Worm (Caenorhabditis elegans): ENCODE results near the gene F10E9.4.
A peak's percentile ranks its signal among the peaks of the same experiment; 100 is the strongest.

The F10E9.4 gene

DNA sequence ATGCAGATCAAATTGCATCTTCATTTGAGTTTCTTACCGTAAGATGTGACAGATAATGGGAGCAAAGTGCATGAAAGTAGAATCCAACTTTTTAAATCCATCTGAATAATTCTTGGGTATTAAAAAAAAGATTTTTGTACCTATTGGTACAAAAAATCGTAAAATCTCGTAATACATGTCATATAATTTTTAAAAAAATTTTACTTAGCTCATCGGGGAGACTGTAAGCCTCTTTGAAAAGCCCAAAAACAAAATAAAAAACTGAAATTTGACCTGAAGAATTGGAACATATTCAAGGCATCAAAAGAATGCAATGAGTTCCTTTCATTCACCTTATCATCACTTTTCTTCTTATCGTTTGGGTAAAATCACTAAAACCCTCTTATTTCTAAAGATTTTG lies 32.5 kb upstream of the F10E9.4 start, which contains the start of gene clec-160:
TSS of gene clec-160 (minus strand) at position 101 of the 400 bp plus-strand sequence.
- TF ChIP-seq nhr-41 (GFP tag; IDR thresholded peaks at IDR 0.05): no peak
- no peak for TF ChIP-seq nhr-77 (tag; optimal IDR thresholded peaks at IDR 0.05)
- TF ChIP-seq mdl-1 (tag; optimal IDR thresholded peaks at IDR 0.05): no peak
- TF ChIP-seq nhr-10 (tag; optimal IDR thresholded peaks at IDR 0.05): no peak
- TF ChIP-seq tag-97 (GFP tag; IDR thresholded peaks at IDR 0.05): no peak
- TF ChIP-seq tra-1 (GFP tag; IDR thresholded peaks at IDR 0.05): no peak
- TF ChIP-seq mdt-29 (GFP tag; IDR thresholded peaks at IDR 0.05): no peak
- no peak for TF ChIP-seq spr-1 (tag; optimal IDR thresholded peaks at IDR 0.05)
- TF ChIP-seq R02D3.7 (tag; optimal IDR thresholded peaks at IDR 0.05): no peak
- no peak for TF ChIP-seq lin-15B (tag; optimal IDR thresholded peaks at IDR 0.05)
- TF ChIP-seq F26F4.8 (GFP tag; conservative IDR thresholded peaks at IDR 0.05): no peak
- TF ChIP-seq Y75B8A.6 (GFP tag; IDR thresholded peaks at IDR 0.05): no peak
- TF ChIP-seq daf-16 (GFP tag; optimal IDR thresholded peaks at IDR 0.05): no peak
- no peak for TF ChIP-seq daf-16 (tag; optimal IDR thresholded peaks at IDR 0.05)

DNA sequence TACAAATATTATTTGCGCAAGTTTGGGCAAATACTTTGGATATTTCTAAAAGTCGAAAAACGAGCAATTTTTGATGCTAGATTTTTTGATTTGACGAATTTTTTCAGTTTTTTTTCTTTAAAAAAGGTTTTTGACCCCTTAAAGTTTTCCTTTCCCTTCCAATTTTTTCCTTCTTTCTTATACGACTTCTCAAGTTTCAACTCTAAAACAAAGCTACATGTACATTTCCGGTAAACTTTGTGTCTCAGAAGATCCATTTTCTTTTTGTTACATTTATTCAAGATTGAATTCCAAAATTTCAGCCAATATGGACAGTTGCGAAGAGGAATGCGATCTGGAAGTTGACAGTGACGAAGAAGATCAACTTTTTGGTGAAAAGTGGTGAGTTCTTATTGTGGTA lies 29.5 kb upstream of the F10E9.4 start, which contains the start of gene mig-10:
TSS of gene mig-10 (plus strand) at position 301 of the 400 bp plus-strand sequence.
- TF ChIP-seq arid-1 (GFP tag; conservative IDR thresholded peaks at IDR 0.05) (no peak), F49E8.2 (tag; optimal IDR thresholded peaks at IDR 0.05; ENCODE audit: borderline replicate concordance) (no peak), dmd-8 (GFP tag; IDR thresholded peaks at IDR 0.05) (no peak)

DNA sequence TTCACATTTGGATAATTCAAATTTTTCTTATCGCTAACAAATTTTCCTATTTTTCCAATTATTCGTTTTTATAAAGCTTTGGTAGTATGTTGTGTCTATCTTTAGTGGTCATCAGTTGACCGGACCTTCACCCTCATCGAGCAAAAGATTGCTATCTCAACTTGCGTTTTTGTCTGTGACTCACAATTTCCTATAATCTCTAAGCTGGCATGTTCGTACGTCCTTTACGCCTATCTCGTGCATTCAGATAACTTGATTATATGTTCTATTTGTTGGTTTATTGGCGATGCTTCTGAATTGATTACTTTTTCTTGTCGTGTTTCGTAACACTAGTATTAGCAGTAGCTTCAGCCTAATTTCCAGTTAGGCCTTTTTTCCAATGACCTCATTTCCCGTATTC lies 28.8 kb upstream of the F10E9.4 start:
- no peak for TF ChIP-seq lim-7 (GFP tag; IDR thresholded peaks at IDR 0.05)

DNA sequence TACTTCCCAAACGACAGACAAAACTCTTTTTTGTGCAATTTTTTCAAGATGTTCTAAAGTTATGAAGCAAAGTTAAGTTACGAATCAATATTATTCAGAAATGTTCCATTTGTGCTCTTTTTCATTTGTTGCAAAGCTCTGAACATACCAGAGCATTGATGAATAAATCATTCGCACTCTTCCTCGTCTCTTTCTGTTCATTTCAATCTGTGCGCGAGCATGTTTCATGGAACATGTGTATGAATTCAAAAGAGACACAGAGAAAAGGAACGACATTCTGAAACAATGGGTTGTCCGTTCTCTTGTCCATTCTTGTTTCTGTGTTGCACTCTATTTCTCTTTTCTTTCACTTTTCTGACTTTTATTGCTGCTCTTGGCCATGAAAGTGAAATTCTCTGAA lies 28.0 kb upstream of the F10E9.4 start:
- TF ChIP-seq F10B5.3 (tag; optimal IDR thresholded peaks at IDR 0.05): no peak
- peak in 1 of 2 experiments; percentile 94 for TF ChIP-seq unc-62 (GFP tag; optimal IDR thresholded peaks at IDR 0.05 in 1 of 2)
- no peak for TF ChIP-seq unc-62 (tag; optimal IDR thresholded peaks at IDR 0.05)
- TF ChIP-seq daf-8 (GFP tag; IDR thresholded peaks at IDR 0.05): no peak
- no peak for TF ChIP-seq egl-43 (GFP tag; IDR thresholded peaks at IDR 0.05)
- no peak for TF ChIP-seq unc-39 (tag; optimal IDR thresholded peaks at IDR 0.05)
- TF ChIP-seq lin-29 (GFP tag; IDR thresholded peaks at IDR 0.05): no peak
- TF ChIP-seq Y105C5A.15 (GFP tag; IDR thresholded peaks at IDR 0.05): no peak
- no peak for TF ChIP-seq cey-2 (tag; optimal IDR thresholded peaks at IDR 0.05; ENCODE audit: borderline replicate concordance, insufficient read depth)
- no peak for TF ChIP-seq dmd-9 (GFP tag; IDR thresholded peaks at IDR 0.05)
- TF ChIP-seq Y48G9A.11 (GFP tag; IDR thresholded peaks at IDR 0.05): no peak
- no peak for TF ChIP-seq zfp-2 (tag; optimal IDR thresholded peaks at IDR 0.05)
- TF ChIP-seq duxl-1 (tag; optimal IDR thresholded peaks at IDR 0.05; ENCODE audit: poor library complexity): no peak
- peak; percentile 99 for TF ChIP-seq aha-1 (tag)
- no peak for TF ChIP-seq skn-1 (tag; optimal IDR thresholded peaks at IDR 0.05)
- TF ChIP-seq lir-3 (tag; optimal IDR thresholded peaks at IDR 0.05): no peak
- TF ChIP-seq gei-8 (GFP tag; optimal IDR thresholded peaks at IDR 0.05): no peak
- no peak for TF ChIP-seq daf-19 (GFP tag; conservative IDR thresholded peaks at IDR 0.05)

DNA sequence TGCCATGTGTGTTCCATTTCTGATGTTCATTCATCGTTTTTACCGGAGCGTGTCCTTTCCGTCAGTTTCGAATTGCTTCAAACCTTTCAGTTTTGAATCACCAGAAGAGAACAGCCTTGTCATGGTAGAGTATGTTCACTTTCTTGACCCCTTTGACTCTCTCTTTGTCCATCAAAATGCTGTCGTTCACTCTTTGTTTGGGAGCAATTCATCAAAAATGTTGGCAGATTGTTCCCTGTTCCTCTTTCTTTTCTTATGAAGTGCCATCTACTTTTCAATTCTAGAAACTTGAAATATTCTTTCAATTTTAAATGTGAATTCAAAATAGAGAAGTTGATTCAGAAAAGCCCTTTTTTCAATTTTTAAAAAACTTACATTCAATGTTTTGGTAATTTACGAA lies 27.0 kb upstream of the F10E9.4 start:
- TF ChIP-seq F26F4.8 (GFP tag; conservative IDR thresholded peaks at IDR 0.05) (no peak), hlh-11 (tag; optimal IDR thresholded peaks at IDR 0.05) (no peak), unc-62 (GFP tag; optimal IDR thresholded peaks at IDR 0.05 in 1 of 2) (peak in 1 of 2 experiments; percentile 92), unc-62 (tag; optimal IDR thresholded peaks at IDR 0.05) (no peak), php-3 (GFP tag; IDR thresholded peaks at IDR 0.05) (no peak)

All from whole organism, L4 larva.